Fruit fly (Drosophila melanogaster): Measurements from ENCODE around the gene Nrx-IV.

DNA sequence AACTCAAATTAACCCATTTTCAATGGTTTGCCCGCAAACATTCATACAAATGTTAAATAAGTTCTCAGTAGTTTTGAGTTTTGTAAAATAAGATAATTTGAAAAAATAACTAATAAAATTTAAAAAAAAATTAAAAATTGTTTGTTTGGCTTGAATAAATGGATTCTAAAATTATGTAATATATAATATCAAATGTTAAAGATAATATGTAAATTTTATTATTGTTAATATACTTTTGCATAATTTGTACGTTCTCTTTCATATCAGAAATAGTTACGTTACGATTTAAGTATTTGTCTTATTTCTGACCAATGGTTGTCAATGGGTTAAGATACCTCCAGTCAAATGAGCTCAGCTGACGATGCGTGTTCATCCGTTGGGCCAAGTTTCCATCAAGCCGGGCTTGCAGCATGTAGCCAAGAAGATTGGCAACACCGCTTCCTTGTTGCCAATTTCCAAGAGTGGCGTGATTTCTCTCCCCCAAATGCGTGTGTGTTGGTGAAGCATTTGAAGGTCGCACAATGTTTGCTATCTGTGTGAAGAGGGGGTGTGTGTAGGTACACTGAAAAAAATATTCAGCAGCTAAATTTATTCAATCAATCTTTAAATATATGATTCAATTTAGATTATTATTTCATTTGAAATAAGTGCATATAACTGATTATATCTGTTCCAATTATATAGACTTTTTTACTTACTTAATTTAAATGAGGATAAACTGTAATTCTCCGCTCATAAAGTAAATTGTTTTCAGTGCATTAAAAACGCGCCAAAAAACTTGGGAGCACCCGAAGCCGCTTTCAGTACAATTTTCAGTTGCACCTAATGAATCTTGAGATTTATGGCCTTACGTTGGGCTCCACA is 49.3 kb upstream of the Nrx-IV start:
- TF ChIP-seq usp (GFP tag; optimal IDR thresholded peaks at IDR 0.05), result no peak
- no peak for TF ChIP-seq psq (optimal IDR thresholded peaks at IDR 0.05)
- no peak for TF ChIP-seq Dll (optimal IDR thresholded peaks at IDR 0.05)
- no peak for TF ChIP-seq CG8478 (optimal IDR thresholded peaks at IDR 0.05)
- TF ChIP-seq EcR (GFP tag; optimal IDR thresholded peaks at IDR 0.05), result no peak
- no peak for TF ChIP-seq pan (optimal IDR thresholded peaks at IDR 0.05)
